Worm (Caenorhabditis elegans): ENCODE data around the gene F54D5.2.
"Not testable (repeated sequence)": the region's sequence is repeated elsewhere in the genome, so short reads cannot be mapped to it uniquely, and the experiment has no call there.

F54D5.2 gene

DNA sequence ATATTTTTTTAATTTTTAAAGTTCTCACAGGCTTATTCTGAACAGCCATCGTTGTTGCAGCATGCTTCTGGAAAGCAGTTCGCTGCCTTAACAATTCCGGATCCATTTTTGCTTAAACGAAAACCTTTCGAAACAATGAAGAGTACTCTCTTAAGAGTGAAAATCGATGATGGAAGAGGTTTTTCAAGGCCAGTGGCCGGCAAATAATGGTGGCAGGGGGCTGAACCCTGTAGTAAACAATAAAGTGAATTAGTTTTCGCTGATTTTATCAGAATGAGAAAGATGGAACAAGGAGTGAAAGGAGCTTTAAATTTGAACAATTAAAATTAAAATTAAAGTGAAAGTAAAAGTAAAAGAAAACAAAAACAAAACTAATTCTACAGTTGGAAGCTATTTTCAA lies 30.6 kb upstream of the F54D5.2 start, which contains the start of gene gtf-2E2:
gtf-2E2 (minus strand) TSS at position 111 of the 400 bp plus-strand sequence.
- TF ChIP-seq T22C8.4 (GFP tag; IDR thresholded peaks at IDR 0.05) (peak; percentile 62), tab-1 (GFP tag; IDR thresholded peaks at IDR 0.05) (no peak), ztf-29 (GFP tag; IDR thresholded peaks at IDR 0.05) (no peak), cog-1 (tag; optimal IDR thresholded peaks at IDR 0.05) (no peak), med-1 (GFP tag; optimal IDR thresholded peaks at IDR 0.05; ENCODE audit: insufficient read depth) (no peak)

DNA sequence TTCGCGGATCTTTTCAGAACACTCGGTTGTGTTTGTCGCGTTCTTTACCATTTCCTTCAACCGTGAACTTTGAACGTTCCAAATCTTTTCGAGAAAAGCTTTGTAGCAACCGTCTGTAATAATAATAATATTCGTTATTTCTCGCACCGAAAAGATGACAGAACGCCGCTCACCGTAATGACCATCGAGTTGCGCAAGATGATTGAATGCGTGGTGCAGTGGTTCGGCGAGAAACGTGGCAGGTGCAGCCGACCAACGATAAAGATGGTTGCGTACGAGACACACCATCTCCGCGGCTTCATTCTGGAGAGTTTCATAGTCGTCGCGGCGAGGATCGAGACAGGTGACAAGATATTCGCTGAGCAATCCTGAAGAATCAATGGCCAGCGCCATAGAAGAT lies 30.0 kb upstream of the F54D5.2 start:
- TF ChIP-seq tab-1 (GFP tag; IDR thresholded peaks at IDR 0.05) (no peak), flt-1 (GFP tag; IDR thresholded peaks at IDR 0.05) (no peak), ztf-23 (GFP tag; IDR thresholded peaks at IDR 0.05) (no peak), ztf-29 (GFP tag; IDR thresholded peaks at IDR 0.05) (no peak), T22C8.4 (GFP tag; IDR thresholded peaks at IDR 0.05) (no peak), klf-2 (GFP tag; conservative IDR thresholded peaks at IDR 0.05) (no peak), cog-1 (tag; optimal IDR thresholded peaks at IDR 0.05) (no peak), med-1 (GFP tag; optimal IDR thresholded peaks at IDR 0.05; ENCODE audit: insufficient read depth) (no peak), ref-1 (GFP tag; conservative IDR thresholded peaks at IDR 0.05) (no peak)

DNA sequence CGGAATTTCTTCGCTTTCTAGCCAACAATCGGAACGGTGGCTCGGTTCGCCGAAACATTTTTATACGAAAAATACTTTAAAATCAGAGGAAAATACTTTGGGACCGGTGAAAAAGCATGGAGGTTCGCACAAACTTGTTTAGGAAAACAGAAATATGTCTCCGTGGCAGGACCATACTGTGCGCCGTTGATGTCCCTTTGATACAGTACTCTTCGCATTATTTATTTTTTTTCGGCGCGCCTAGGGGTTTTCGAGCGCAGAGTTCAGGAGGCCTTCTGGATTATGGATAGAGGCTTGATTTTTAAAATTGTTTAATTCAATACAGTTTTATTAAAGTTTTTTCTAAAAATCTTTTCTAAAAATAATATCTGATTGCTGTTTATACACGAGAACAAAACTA lies 28.3 kb upstream of the F54D5.2 start, which contains the start of gene F54D5.9:
F54D5.9 (minus strand) TSS at position 115 of the 400 bp plus-strand sequence.
- TF ChIP-seq cog-1 (tag; optimal IDR thresholded peaks at IDR 0.05) (no peak), ref-1 (GFP tag; conservative IDR thresholded peaks at IDR 0.05) (no peak), tab-1 (GFP tag; IDR thresholded peaks at IDR 0.05) (no peak), ztf-29 (GFP tag; IDR thresholded peaks at IDR 0.05) (no peak), ztf-23 (GFP tag; IDR thresholded peaks at IDR 0.05) (no peak), T22C8.4 (GFP tag; IDR thresholded peaks at IDR 0.05) (no peak), flt-1 (GFP tag; IDR thresholded peaks at IDR 0.05) (no peak), med-1 (GFP tag; optimal IDR thresholded peaks at IDR 0.05; ENCODE audit: insufficient read depth) (no peak), klf-2 (GFP tag; conservative IDR thresholded peaks at IDR 0.05) (no peak)

DNA sequence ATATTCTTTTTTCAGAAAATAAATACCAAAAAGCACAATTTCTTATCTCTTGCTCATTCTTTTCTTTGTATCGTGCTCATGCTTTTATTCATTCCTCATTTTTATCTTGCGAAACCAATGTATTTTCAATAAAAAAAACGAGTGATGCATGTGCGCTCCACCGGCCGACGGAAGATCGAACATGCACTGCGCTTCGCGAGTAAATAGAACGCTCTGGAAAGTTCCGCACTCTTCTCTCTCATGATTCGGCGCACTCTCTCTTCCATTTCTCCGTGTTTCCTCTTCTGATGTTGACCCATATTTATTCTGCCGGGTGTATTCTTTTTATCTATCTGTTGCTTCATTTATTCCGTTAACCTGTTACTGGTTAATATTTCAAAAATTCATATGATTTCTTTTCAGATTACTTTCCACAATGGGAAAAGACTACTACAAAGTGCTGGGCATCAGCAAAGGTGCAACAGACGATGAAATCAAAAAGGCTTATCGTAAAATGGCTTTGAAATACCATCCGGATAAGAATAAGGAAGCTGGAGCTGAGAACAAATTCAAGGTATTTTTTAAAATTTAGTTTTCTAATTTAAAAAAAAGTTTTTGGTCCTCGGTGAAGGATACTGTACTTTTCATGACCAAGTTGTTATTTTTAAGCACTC lies 27.6 kb upstream of the F54D5.2 start, which contains the start of gene dnj-13:
dnj-13 (plus strand) TSS at position 403 of the 653 bp plus-strand sequence.
- TF ChIP-seq flt-1 (GFP tag; IDR thresholded peaks at IDR 0.05) (peak; percentile 87), ztf-23 (GFP tag; IDR thresholded peaks at IDR 0.05) (peak; percentile 76), cog-1 (tag; optimal IDR thresholded peaks at IDR 0.05) (peak; percentile 88), med-1 (GFP tag; optimal IDR thresholded peaks at IDR 0.05; ENCODE audit: insufficient read depth) (no peak), tab-1 (GFP tag; IDR thresholded peaks at IDR 0.05) (peak; percentile 49; the same call in 1 of the 2 replicates), ref-1 (GFP tag; conservative IDR thresholded peaks at IDR 0.05) (no peak), T22C8.4 (GFP tag; IDR thresholded peaks at IDR 0.05) (peak; percentile 49; the same call in 1 of the 2 replicates)

DNA sequence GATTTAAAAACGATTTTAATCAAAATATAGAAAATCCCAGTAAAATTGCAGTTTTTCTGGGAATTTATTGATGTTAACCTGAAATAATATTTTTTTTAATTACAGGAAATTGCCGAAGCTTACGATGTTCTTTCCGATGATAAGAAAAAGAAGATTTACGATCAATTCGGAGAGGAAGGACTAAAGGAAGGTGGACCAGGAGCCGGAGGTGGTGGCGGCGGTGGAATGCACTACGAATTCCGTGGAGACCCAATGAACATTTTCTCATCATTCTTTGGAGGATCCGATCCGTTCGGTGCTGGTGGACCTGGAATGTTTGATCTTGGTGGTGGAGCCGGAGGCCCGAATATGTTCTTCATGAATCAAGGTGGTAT lies 27.0 kb upstream of the F54D5.2 start:
- TF ChIP-seq ztf-29 (GFP tag; IDR thresholded peaks at IDR 0.05) (no peak), cog-1 (tag; optimal IDR thresholded peaks at IDR 0.05) (no peak), flt-1 (GFP tag; IDR thresholded peaks at IDR 0.05) (no peak), tab-1 (GFP tag; IDR thresholded peaks at IDR 0.05) (no peak), med-1 (GFP tag; optimal IDR thresholded peaks at IDR 0.05; ENCODE audit: insufficient read depth) (no peak), ref-1 (GFP tag; conservative IDR thresholded peaks at IDR 0.05) (no peak), T22C8.4 (GFP tag; IDR thresholded peaks at IDR 0.05) (no peak), klf-2 (GFP tag; conservative IDR thresholded peaks at IDR 0.05) (no peak), ztf-23 (GFP tag; IDR thresholded peaks at IDR 0.05) (no peak)

DNA sequence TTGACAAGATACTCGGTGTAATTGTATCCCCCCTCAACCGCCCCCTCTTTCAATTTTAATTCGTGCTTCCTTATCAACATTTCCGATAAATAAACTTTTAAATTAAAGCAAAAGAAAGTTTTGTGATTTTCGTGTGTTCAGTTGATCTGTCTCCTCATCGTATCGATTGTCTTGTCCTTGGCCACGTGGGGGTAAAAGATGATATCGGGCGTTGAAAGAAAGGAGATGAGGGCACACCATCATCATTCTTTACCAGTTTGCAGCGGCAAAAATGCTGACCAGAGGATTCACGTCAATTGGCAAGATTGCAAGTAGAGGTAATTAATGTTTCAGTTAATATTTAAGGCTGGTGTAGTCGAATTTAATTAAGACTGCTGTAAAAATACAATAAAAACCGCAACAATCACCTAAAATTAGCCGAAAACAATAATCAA lies 25.7 kb upstream of the F54D5.2 start, which contains the start of gene F54D5.7:
F54D5.7 (plus strand) TSS at position 264 of the 434 bp plus-strand sequence.
- 0 out of 2 replicates have a peak, but pooled peaks have one; percentile 13 for TF ChIP-seq flt-1 (GFP tag; IDR thresholded peaks at IDR 0.05)
- no peak for TF ChIP-seq T22C8.4 (GFP tag; IDR thresholded peaks at IDR 0.05)

DNA sequence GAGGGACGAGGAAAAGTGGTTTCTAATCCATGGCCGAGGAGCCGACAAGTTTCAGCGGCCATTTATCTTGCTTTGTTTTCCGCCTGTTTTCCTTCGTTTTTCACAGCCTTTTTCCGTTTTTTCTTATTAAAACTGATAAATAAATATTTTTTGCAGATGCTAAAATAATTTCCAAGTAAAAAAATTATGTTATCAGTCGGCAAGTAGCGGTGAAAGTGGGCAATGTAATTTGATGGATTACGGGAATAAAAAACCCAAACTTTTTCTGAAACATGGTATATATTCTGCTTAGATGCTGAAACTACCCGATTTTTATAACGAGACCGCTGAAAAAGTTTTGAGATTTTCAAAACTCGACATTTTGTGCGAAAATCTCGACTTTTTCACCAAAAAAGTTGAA lies 21.0 kb upstream of the F54D5.2 start, which contains the start of gene dhgd-1:
dhgd-1 (minus strand) TSS at position 101 of the 400 bp plus-strand sequence.
- not testable (repeated sequence) for TF ChIP-seq ref-1 (GFP tag; conservative IDR thresholded peaks at IDR 0.05); ztf-23 (GFP tag; IDR thresholded peaks at IDR 0.05); cog-1 (tag; optimal IDR thresholded peaks at IDR 0.05)

DNA sequence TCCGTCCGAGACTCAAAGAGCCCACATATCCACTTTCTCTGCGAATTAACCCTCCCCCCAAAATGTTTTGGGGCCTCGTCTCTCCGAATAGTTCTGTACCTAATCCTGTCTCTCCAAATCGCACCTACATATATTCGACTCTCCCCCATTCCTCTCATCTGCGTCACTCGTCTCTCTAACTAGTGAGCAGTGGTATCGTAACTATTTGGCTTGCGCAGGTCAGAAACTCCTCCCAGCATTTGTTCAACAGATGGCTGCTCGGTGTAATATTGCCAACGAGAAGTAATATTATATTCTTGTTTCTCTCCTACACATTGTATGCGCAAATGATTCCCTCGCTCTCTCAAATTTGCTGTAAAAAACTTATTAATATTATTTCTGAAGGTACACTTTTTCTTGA lies 17.3 kb upstream of the F54D5.2 start, which contains the start of gene F54D5.24:
F54D5.24 (plus strand) TSS at position 316 of the 400 bp plus-strand sequence.
- TF ChIP-seq flt-1 (GFP tag; IDR thresholded peaks at IDR 0.05), result no peak
- TF ChIP-seq T22C8.4 (GFP tag; IDR thresholded peaks at IDR 0.05), result no peak
- TF ChIP-seq ztf-29 (GFP tag; IDR thresholded peaks at IDR 0.05), result peak; percentile 25; the same call in 1 of the 2 replicates
- TF ChIP-seq med-1 (GFP tag; optimal IDR thresholded peaks at IDR 0.05; ENCODE audit: insufficient read depth), result no peak
- no peak for TF ChIP-seq ref-1 (GFP tag; conservative IDR thresholded peaks at IDR 0.05)
- TF ChIP-seq klf-2 (GFP tag; conservative IDR thresholded peaks at IDR 0.05), result no peak
- TF ChIP-seq tab-1 (GFP tag; IDR thresholded peaks at IDR 0.05), result no peak
- TF ChIP-seq ztf-23 (GFP tag; IDR thresholded peaks at IDR 0.05), result no peak

DNA sequence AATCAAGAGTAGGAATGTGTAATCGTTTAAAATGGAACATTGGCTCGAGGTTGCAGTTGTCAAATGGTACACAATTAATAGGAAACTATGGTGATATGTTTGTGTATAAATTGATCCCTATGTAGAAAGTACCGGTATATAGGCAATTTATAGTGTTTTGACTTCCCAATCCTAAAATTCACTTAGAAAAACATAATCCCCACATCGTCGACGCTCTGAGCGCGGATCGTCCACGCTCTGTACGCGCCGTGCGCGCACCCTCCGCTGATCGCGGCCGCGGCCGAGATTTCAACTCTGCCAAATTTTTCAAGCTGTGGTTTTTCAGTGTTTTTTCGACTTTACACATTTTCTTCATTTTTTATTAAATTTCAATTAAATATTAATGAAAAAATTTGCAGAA lies 16.6 kb upstream of the F54D5.2 start, which contains the start of gene F54D5.17:
F54D5.17 (plus strand) TSS at position 301 of the 400 bp plus-strand sequence.
- TF ChIP-seq cog-1 (tag; optimal IDR thresholded peaks at IDR 0.05) (no peak), flt-1 (GFP tag; IDR thresholded peaks at IDR 0.05) (no peak), ref-1 (GFP tag; conservative IDR thresholded peaks at IDR 0.05) (no peak), ztf-29 (GFP tag; IDR thresholded peaks at IDR 0.05) (no peak), tab-1 (GFP tag; IDR thresholded peaks at IDR 0.05) (no peak)

DNA sequence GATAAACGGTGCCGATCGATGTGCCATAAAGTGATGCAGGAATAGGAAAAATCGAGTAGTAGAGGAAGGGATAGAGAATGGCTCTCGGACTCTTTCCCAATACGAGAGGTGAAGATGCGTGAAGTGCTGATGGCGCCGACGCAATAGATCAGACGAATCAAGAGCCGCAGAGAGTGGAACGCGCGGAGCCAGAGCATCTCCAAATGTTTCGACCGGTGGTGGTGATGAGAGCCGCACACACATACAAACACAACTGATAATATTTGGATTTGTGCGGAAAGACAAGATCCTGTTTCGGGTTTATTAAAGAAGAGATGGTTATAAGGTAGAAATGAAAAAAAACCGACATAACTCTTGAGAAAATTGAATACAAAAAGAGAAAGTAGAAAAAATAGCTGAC lies 8.9 kb upstream of the F54D5.2 start, which contains the start of gene F54D5.15:
F54D5.15 (minus strand) TSS at position 101 of the 400 bp plus-strand sequence.
- TF ChIP-seq ztf-23 (GFP tag; IDR thresholded peaks at IDR 0.05), result no peak

Data from whole organism, midembryonic.